Worm (Caenorhabditis elegans): ENCODE measurements around the gene unc-27.

unc-27 gene

DNA sequence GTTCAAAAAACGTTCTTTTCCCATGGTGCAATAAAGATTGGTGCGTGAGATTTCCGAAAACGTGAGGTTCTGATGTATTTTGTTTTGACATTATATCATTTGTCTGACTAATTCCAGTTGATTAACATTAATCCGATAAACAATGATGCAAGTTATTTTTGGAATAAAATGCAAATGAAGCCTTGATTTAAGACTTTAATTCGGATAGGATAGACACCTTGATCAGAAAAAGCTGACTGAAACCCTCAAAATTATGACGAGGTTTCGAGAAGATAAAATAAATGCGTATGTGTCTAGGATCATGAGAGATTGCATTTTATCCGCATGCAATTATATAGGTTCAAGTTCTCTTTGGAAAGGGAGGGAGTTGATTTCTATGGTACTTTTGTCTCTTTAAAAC is 43.7 kb upstream of the unc-27 start:
- TF ChIP-seq elt-1 (tag; optimal IDR thresholded peaks at IDR 0.05; ENCODE audit: borderline replicate concordance, insufficient read depth) (no peak), nhr-76 (tag; optimal IDR thresholded peaks at IDR 0.05) (no peak), ztf-11 (tag; optimal IDR thresholded peaks at IDR 0.05) (no peak), nhr-237 (tag; optimal IDR thresholded peaks at IDR 0.05) (no peak)

DNA sequence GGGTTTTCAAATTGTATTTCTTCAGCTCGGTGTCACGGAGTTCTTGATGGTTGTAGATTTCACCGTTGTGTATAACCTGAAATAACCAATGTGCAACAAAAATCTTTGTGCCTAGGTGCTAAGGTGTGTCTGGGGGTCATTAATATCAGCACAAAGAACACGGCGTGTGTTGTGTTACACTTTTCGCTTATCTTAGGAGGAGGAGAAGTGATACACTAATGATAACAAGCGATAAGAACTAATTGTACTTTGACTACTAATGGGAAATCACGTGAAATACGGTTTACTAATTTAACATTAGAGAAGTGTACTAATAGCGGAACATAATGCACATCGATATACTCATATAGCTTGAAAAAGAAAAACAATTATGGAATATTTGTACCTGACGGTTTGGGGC is 39.0 kb upstream of the unc-27 start:
- TF ChIP-seq blmp-1 (tag; optimal IDR thresholded peaks at IDR 0.05): no peak
- TF ChIP-seq ces-1 (GFP tag; optimal IDR thresholded peaks at IDR 0.05): no peak
- no peak for TF ChIP-seq zip-8 (tag; optimal IDR thresholded peaks at IDR 0.05)
- no peak for TF ChIP-seq tbx-8 (GFP tag; optimal IDR thresholded peaks at IDR 0.05)
- TF ChIP-seq lin-32 (GFP tag; optimal IDR thresholded peaks at IDR 0.05): no peak
- no peak for TF ChIP-seq unc-120 (tag; optimal IDR thresholded peaks at IDR 0.05; ENCODE audit: poor library complexity, severe bottlenecking)
- no peak for TF ChIP-seq nhr-237 (tag; optimal IDR thresholded peaks at IDR 0.05)
- no peak for TF ChIP-seq unc-39 (tag; optimal IDR thresholded peaks at IDR 0.05)
- no peak for TF ChIP-seq ztf-11 (tag; optimal IDR thresholded peaks at IDR 0.05)
- TF ChIP-seq lin-13 (tag; optimal IDR thresholded peaks at IDR 0.05): no peak

DNA sequence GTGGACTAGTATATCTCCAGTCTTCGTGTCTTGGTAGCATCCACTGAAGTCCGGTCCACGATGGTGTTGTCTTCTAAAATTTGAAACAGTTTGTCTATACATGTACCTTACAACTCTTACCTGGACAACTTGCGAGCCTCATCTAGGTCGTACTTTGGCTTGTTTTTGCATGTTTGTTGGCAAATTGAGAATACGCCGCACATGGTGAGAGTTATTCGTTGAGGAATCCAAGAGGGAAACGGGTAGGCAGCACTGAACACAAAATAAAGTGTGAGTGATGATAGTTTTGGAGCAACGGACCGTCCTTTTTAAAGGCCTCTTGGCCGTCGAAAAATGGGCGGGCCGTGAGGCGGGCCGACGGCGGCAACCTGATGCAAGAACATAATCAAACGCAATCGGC is 38.6 kb upstream of the unc-27 start, which contains the start of gene asns-2:
asns-2 (minus strand) TSS at position 282 of the 400 bp plus-strand sequence.
- no peak for TF ChIP-seq ces-1 (GFP tag; optimal IDR thresholded peaks at IDR 0.05)
- no peak for TF ChIP-seq nhr-76 (tag; optimal IDR thresholded peaks at IDR 0.05)
- no peak for TF ChIP-seq cnd-1 (tag; optimal IDR thresholded peaks at IDR 0.05)
- no peak for TF ChIP-seq ztf-11 (tag; optimal IDR thresholded peaks at IDR 0.05)

DNA sequence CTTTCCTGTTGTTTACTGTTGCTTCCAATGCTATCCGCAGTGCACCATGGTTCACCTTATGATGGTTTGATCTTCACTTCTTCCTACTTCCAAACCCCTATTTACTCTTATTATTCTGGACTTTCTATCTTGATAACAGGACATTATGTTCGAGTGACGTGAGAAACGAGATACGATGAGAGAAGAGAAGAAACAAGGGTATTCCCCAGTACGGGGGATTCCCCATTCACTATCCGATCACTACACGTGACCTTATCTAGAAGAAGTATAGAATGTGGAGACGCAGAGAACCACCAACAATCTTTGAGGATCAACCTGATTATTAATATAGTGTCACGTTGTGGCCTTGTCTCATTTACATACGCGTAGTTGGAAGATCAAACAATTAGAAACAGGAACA is 36.7 kb upstream of the unc-27 start:
- TF ChIP-seq unc-62 (GFP tag; optimal IDR thresholded peaks at IDR 0.05) (peak; percentile 47), elt-1 (tag; optimal IDR thresholded peaks at IDR 0.05; ENCODE audit: borderline replicate concordance, insufficient read depth) (peak; percentile 78), ceh-39 (tag; optimal IDR thresholded peaks at IDR 0.05) (no peak), M03D4.4 (tag; optimal IDR thresholded peaks at IDR 0.05) (no peak), flh-1 (GFP tag; optimal IDR thresholded peaks at IDR 0.05) (no peak), elt-3 (tag; optimal IDR thresholded peaks at IDR 0.05) (peak; percentile 44)

DNA sequence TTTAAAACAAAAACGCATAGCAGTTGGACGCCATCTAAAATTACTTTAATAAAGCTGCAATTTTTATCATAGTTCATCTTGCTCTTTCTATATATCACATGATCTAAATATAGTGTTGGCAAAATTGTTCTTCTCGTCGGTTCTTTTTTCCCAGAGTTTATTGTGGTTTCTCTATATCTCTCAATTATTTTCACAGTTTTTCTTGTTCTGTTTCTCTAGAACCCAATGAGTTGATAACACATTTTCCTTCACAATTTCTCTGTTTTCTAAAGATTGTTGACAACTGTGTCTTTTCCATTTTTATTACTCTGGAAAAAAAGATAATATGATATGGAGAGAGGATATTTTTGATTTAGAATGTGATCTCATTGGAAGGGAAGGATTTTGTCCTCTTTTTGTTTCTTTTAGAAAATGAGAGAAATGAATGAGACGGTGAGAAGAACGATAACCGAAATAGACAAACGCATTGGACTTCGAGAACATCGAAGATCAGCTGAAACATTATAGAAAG is 34.9 kb upstream of the unc-27 start:
- TF ChIP-seq sem-2 (GFP tag; optimal IDR thresholded peaks at IDR 0.05) (no peak), flh-1 (GFP tag; optimal IDR thresholded peaks at IDR 0.05) (no peak), cnd-1 (tag; optimal IDR thresholded peaks at IDR 0.05) (no peak), ceh-39 (tag; optimal IDR thresholded peaks at IDR 0.05) (no peak), nhr-28 (tag; optimal IDR thresholded peaks at IDR 0.05) (no peak), ceh-43 (GFP tag; optimal IDR thresholded peaks at IDR 0.05) (no peak), unc-39 (tag; optimal IDR thresholded peaks at IDR 0.05) (no peak), bed-3 (GFP tag; optimal IDR thresholded peaks at IDR 0.05) (no peak), mls-2 (tag; optimal IDR thresholded peaks at IDR 0.05) (no peak), sptf-1 (tag; optimal IDR thresholded peaks at IDR 0.05) (no peak)

DNA sequence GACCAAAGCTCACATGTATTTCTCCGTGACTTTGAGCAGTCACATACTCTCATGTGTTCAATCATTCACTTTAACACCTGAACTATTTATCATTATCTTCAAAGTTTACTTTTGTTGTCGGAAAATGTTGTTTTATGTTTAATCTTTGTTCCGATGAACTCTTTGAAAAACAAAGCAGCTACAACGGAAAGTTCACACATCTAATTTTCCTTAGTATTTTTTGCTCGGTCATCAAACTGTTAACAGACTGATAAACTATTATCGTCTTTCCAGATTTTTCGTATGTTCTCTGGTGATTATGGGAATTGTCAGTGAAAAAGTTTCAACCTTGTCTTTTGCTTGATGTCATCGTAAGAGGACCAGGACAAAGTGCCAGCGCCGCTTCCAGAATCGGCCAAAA is 33.3 kb upstream of the unc-27 start:
- TF ChIP-seq nhr-2 (tag; optimal IDR thresholded peaks at IDR 0.05) (no peak), unc-62 (GFP tag; optimal IDR thresholded peaks at IDR 0.05) (no peak), cnd-1 (tag; optimal IDR thresholded peaks at IDR 0.05) (no peak), sem-2 (GFP tag; optimal IDR thresholded peaks at IDR 0.05) (no peak), ztf-11 (tag; optimal IDR thresholded peaks at IDR 0.05) (no peak), lin-32 (GFP tag; optimal IDR thresholded peaks at IDR 0.05) (no peak), tbx-8 (GFP tag; optimal IDR thresholded peaks at IDR 0.05) (no peak), lin-13 (tag; optimal IDR thresholded peaks at IDR 0.05) (no peak), ham-2 (GFP tag; optimal IDR thresholded peaks at IDR 0.05) (no peak), zip-8 (tag; optimal IDR thresholded peaks at IDR 0.05) (no peak), flh-1 (GFP tag; optimal IDR thresholded peaks at IDR 0.05) (no peak), hlh-1 (tag; optimal IDR thresholded peaks at IDR 0.05) (no peak), M03D4.4 (tag; optimal IDR thresholded peaks at IDR 0.05) (no peak)

DNA sequence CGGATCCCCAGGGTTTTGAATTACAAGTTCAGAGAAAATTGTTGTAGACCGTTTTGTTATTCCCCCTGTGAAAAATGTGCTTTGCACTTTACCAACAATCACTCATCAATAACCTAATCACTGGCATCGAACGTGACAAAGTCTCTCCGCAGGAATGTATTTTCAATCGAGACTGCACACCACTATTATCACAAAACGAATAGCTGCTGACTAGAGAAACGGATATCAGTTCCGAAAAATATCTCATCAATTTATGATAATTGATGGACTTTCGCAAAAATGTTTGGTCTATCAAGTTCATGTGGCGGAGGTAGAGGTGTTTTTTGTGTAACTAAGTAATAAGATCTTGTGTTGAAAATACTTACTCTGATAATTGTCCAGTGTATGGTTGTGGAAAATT is 28.2 kb upstream of the unc-27 start:
- TF ChIP-seq nhr-2 (tag; optimal IDR thresholded peaks at IDR 0.05) (no peak), unc-62 (GFP tag; optimal IDR thresholded peaks at IDR 0.05) (peak; percentile 13)
